Fruit fly (Drosophila melanogaster) whole organism, prepupa: ENCODE measurements around the gene galectin.

ENCODE experiments used
- CG11762 ChIP-seq: fragments of 200-800 bp; sonication (Bioruptor generic); optimal IDR thresholded peaks from 3 replicates; lab custom pipeline; 2016; ENCODE audit warnings: missing biosample characterization, missing genetic modification characterization; ENCODE audit not compliant: insufficient read depth
- CG15336 ChIP-seq: fragments of 200-800 bp; sonication (Bioruptor generic); IDR thresholded peaks from 2 replicates; pipeline ENCODE4 v1.3.6; 2022; ENCODE audit warnings: missing biosample characterization, missing genetic modification characterization
- CG6276 ChIP-seq: fragments of 200-800 bp; sonication (Bioruptor generic); optimal IDR thresholded peaks from 2 replicates; lab custom pipeline; 2017; ENCODE audit warnings: missing biosample characterization, mild to moderate bottlenecking, missing genetic modification characterization
- CG8119 ChIP-seq: fragments of 200-800 bp; sonication (Bioruptor generic); IDR thresholded peaks from 3 replicates; pipeline ENCODE4 v1.3.6; 2022; ENCODE audit warnings: missing biosample characterization, missing genetic modification characterization
- Eip75B ChIP-seq: fragments of 200-800 bp; sonication (Bioruptor generic); optimal IDR thresholded peaks from 3 replicates; lab custom pipeline; 2016; ENCODE audit warnings: missing biosample characterization, missing genetic modification characterization
- Eip78C ChIP-seq: fragments of 200-800 bp; sonication (Bioruptor generic); peaks from one replicate; lab custom pipeline; 2016; ENCODE audit warnings: missing biosample characterization, missing genetic modification characterization
- Eip93F ChIP-seq: fragments of 200-800 bp; sonication (Bioruptor generic); optimal IDR thresholded peaks from 2 replicates; lab custom pipeline; 2016; ENCODE audit warnings: missing biosample characterization, mild to moderate bottlenecking, missing genetic modification characterization
- Ets96B ChIP-seq: fragments of 200-800 bp; optimal IDR thresholded peaks from 2 replicates; lab custom pipeline; 2019; ENCODE audit warnings: missing biosample characterization, mild to moderate bottlenecking, missing genetic modification characterization, moderate library complexity
- Gug ChIP-seq: fragments of 200-800 bp; sonication (Bioruptor generic); IDR thresholded peaks from 2 replicates; pipeline ENCODE4 v1.3.6; 2022; ENCODE audit warnings: missing biosample characterization, missing genetic modification characterization
- Smox ChIP-seq: fragments of 200-800 bp; sonication (Bioruptor generic); optimal IDR thresholded peaks from 3 replicates; lab custom pipeline; 2016; ENCODE audit warnings: missing biosample characterization, missing genetic modification characterization
- achi ChIP-seq: fragments of 200-800 bp; sonication (Bioruptor generic); optimal IDR thresholded peaks from 3 replicates; lab custom pipeline; 2016; ENCODE audit warnings: missing biosample characterization, missing genetic modification characterization
- cyc ChIP-seq: fragments of 200-800 bp; sonication (Bioruptor generic); optimal IDR thresholded peaks from 3 replicates; lab custom pipeline; 2016; ENCODE audit warnings: missing biosample characterization, missing genetic modification characterization
- fd59A ChIP-seq: fragments of 200-800 bp; sonication (Bioruptor generic); optimal IDR thresholded peaks from 2 replicates; lab custom pipeline; 2017; ENCODE audit warnings: missing biosample characterization, mild to moderate bottlenecking, missing genetic modification characterization, missing genetic modification reagents
- vri ChIP-seq: fragments of 200-800 bp; sonication (Bioruptor generic); optimal IDR thresholded peaks from 3 replicates; lab custom pipeline; 2016; ENCODE audit warnings: missing biosample characterization, mild to moderate bottlenecking, missing genetic modification characterization

DNA sequence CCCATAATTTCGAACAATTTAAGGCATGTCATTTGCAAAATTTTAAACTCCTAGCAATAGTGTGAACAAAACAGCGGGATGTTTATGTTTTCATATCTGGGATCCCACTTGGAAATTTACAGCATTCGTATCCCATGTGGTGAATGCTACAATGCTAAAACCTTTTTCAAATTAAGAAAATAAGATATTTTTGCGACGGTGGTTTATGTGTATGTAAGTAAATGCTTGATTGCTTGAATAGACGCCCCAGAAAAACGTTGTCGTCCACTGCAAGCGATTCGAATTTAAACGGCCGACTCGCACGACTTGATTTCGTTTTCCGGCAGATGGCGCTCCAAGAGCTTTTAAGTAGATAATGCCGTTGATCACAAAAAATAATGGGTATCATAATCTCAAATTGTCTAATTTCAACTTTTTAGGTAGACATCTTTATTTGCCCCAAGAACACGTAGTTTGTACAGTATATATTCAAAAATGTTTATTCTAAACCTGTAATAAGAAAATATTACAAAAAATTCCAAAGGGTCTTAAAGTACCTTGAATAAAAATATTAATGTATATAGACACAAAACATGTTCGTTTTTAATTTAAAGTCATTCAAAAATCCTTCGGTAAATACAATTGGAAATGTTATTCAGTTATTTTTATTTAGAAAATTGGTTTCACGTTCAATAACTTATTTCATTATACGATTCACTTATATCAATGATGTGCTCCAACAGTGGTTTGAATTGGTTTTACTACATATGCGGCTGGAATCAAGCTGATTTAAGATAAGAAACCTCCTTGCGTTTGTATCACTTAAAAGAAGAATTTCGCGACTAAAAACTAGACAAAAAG, 50.8 kb downstream of the galectin start:
- no peak for TF ChIP-seq vri (GFP tag; lab: Kevin White, UChicago)
- TF ChIP-seq CG6276 (GFP tag; lab: Kevin White, UChicago), result no peak
- no peak for TF ChIP-seq Ets96B (tag; lab: Kevin White, UChicago)
- no peak for TF ChIP-seq fd59A
- TF ChIP-seq achi, result no peak
- peak; percentile 68 for TF ChIP-seq Eip78C (GFP tag; lab: Kevin White, UChicago)
- TF ChIP-seq CG15336 (GFP tag; lab: Robert Waterston, UW), result no peak
- TF ChIP-seq cyc (GFP tag; lab: Kevin White, UChicago), result no peak
- TF ChIP-seq Gug (GFP tag; lab: Robert Waterston, UW), result no peak
- TF ChIP-seq Eip93F (GFP tag; lab: Kevin White, UChicago), result no peak
- no peak for TF ChIP-seq Eip75B
- TF ChIP-seq CG8119 (GFP tag; lab: Robert Waterston, UW), result no peak
- no peak for TF ChIP-seq Smox (GFP tag; lab: Kevin White, UChicago)
- TF ChIP-seq CG11762 (GFP tag; lab: Kevin White, UChicago), result no peak
